Fruit fly (Drosophila melanogaster) whole organism, larva: ENCODE results near the gene CG13023.

Experiments used
- noc ChIP-seq: fragments of 200-800 bp; sonication (Bioruptor generic); optimal IDR thresholded peaks from 3 replicates; lab custom pipeline; 2019; ENCODE audit warnings: missing biosample characterization, mild to moderate bottlenecking, missing genetic modification characterization, moderate library complexity

Gene CG13023

dm6 chr3L:16938852-16939251 lies 11.6 kb upstream of the CG13023 start, which contains the start of gene CG13022:
TSS of gene CG13022 (minus strand) at chr3L:16938952.
- no peak for TF ChIP-seq noc (tag; lab: Kevin White, UChicago)

- no peak for TF ChIP-seq noc (tag; lab: Kevin White, UChicago)
Measured at dm6 chr3L:16936689-16937088, 9.5 kb upstream of the CG13023 start.

- TF ChIP-seq noc (tag; lab: Kevin White, UChicago): no peak
Measured at dm6 chr3L:16935284-16935683, 8.1 kb upstream of the CG13023 start, which contains the start of gene CG11905. TSS of gene CG11905 (minus strand) at chr3L:16935536.

- TF ChIP-seq noc (tag; lab: Kevin White, UChicago): no peak
Measured at dm6 chr3L:16930522-16930921, 3.3 kb upstream of the CG13023 start.

- TF ChIP-seq noc (tag; lab: Kevin White, UChicago): no peak
Measured at dm6 chr3L:16922952-16923351, 4.3 kb downstream of the CG13023 start, which contains the start of gene CG13028. TSS of gene CG13028 (plus strand) at chr3L:16923252.

dm6 chr3L:16917409-16918173 lies 9.6 kb downstream of the CG13023 start:
- no peak for TF ChIP-seq noc (tag; lab: Kevin White, UChicago)

- no peak for TF ChIP-seq noc (tag; lab: Kevin White, UChicago)
Measured at dm6 chr3L:16915766-16916476, 11.3 kb downstream of the CG13023 start.

dm6 chr3L:16914113-16914512 lies 13.1 kb downstream of the CG13023 start:
- TF ChIP-seq noc (tag; lab: Kevin White, UChicago): no peak

- TF ChIP-seq noc (tag; lab: Kevin White, UChicago): no peak
Measured at dm6 chr3L:16910466-16910865, 16.8 kb downstream of the CG13023 start.

- TF ChIP-seq noc (tag; lab: Kevin White, UChicago): no peak
Measured at dm6 chr3L:16896408-16896807, 30.8 kb downstream of the CG13023 start.

dm6 chr3L:16893647-16894046 lies 33.6 kb downstream of the CG13023 start:
- TF ChIP-seq noc (tag; lab: Kevin White, UChicago): peak; percentile 40

- TF ChIP-seq noc (tag; lab: Kevin White, UChicago): no peak
Measured at dm6 chr3L:16892728-16893271, 34.4 kb downstream of the CG13023 start.

dm6 chr3L:16891914-16892313 lies 35.3 kb downstream of the CG13023 start:
- no peak for TF ChIP-seq noc (tag; lab: Kevin White, UChicago)

dm6 chr3L:16890650-16891336 lies 36.4 kb downstream of the CG13023 start:
- peak; percentile 23 for TF ChIP-seq noc (tag; lab: Kevin White, UChicago)

dm6 chr3L:16889545-16889944 lies 37.7 kb downstream of the CG13023 start:
- no peak for TF ChIP-seq noc (tag; lab: Kevin White, UChicago)

- no peak for TF ChIP-seq noc (tag; lab: Kevin White, UChicago)
Measured at dm6 chr3L:16887272-16887671, 40.0 kb downstream of the CG13023 start.
